Comparison of ENCODE assay signal across 1 fruit fly cellular context in the genomic region with DNA sequence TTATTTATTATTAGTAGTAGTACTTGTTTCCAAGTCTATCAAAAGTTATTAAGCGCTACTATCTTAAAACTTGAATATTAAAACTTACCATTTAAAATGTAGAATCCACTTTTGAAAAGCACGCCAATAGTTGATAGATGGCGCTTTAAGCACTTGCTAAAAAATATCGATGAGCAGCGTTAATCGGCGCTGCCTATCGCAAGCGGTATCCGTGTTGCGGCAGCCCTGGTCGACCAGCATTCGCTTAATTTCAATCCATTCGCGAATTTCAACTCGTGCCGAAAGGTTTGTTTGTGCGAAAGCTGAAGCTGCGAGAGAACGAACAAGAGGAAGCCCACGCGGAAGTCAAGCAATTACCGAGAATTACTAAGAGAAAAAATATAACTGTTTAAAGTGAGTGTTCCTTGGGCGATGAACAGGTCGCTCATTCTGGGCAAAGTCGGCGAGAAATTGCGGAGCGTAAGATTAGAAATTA.
TF ChIP-seq lines count a peak whose summit lies in the region.

A gene (plus strand): TSS at position 253 of the 475 bp plus-strand sequence.

TF ChIP-seq in whole organism, embryonic, 481 proteins besides CTCF, POLR2A, EP300 and RAD21 (continued from another document and continues in another):
- TF ChIP-seq mld (GFP tag; IDR thresholded peaks at IDR 0.05; lab: Robert Waterston, UW; ENCODE audit: partially characterized antibody) (peak; percentile 64; the same call in 2 of the 3 replicates), CG2889 (GFP tag; IDR thresholded peaks at IDR 0.05; lab: Robert Waterston, UW) (no peak), h (optimal IDR thresholded peaks at IDR 0.05; lab: Kevin White, UChicago) (no peak), wek (GFP tag; optimal IDR thresholded peaks at IDR 0.05; lab: Kevin White, UChicago) (no peak), Lim3 (GFP tag; IDR thresholded peaks at IDR 0.05; lab: Robert Waterston, UW) (no peak), ash1 (GFP tag; optimal IDR thresholded peaks at IDR 0.05; lab: Kevin White, UChicago) (no peak), sisA (GFP tag; IDR thresholded peaks at IDR 0.05; lab: Robert Waterston, UW) (no peak), NFAT (GFP tag; IDR thresholded peaks at IDR 0.05; lab: Robert Waterston, UW) (peak; percentile 63; the same call in 1 of the 2 replicates), CG14667 (GFP tag; IDR thresholded peaks at IDR 0.05; lab: Robert Waterston, UW) (no peak), CG2712 (tag; optimal IDR thresholded peaks at IDR 0.05; lab: Kevin White, UChicago) (peak; percentile 7), CG10543 (GFP tag; optimal IDR thresholded peaks at IDR 0.05; lab: Kevin White, UChicago) (peak; percentile 33), corto (GFP tag; optimal IDR thresholded peaks at IDR 0.05; lab: Kevin White, UChicago) (no peak), CG9797 (GFP tag; optimal IDR thresholded peaks at IDR 0.05; lab: Kevin White, UChicago) (peak; percentile 46), Hr51 (GFP tag; optimal IDR thresholded peaks at IDR 0.05; lab: Kevin White, UChicago) (no peak), CG8290 (GFP tag; optimal IDR thresholded peaks at IDR 0.05; lab: Kevin White, UChicago) (no peak), CG8290 (tag; optimal IDR thresholded peaks at IDR 0.05; lab: Kevin White, UChicago) (peak in 1 of 2 experiments; percentile 66), da (GFP tag; optimal IDR thresholded peaks at IDR 0.05; lab: Kevin White, UChicago) (no peak), Max (GFP tag; optimal IDR thresholded peaks at IDR 0.05; lab: Kevin White, UChicago) (no peak), CG6765 (GFP tag; optimal IDR thresholded peaks at IDR 0.05; lab: Kevin White, UChicago) (no peak), PHDP (tag; optimal IDR thresholded peaks at IDR 0.05; lab: Kevin White, UChicago) (no peak), jigr1 (GFP tag; IDR thresholded peaks at IDR 0.05; lab: Robert Waterston, UW) (no peak), CG7786 (GFP tag; optimal IDR thresholded peaks at IDR 0.05; lab: Kevin White, UChicago) (no peak), CG7963 (GFP tag; IDR thresholded peaks at IDR 0.05; lab: Robert Waterston, UW; ENCODE audit: partially characterized antibody) (peak; percentile 68; the same call in 1 of the 3 replicates), fru (optimal IDR thresholded peaks at IDR 0.05; lab: Kevin White, UChicago) (no peak), kay (GFP tag; optimal IDR thresholded peaks at IDR 0.05; lab: Kevin White, UChicago) (no peak), CG7745 (tag; optimal IDR thresholded peaks at IDR 0.05; lab: Kevin White, UChicago) (no peak), Fer3 (tag; optimal IDR thresholded peaks at IDR 0.05; lab: Kevin White, UChicago) (no peak), CG4854 (GFP tag; optimal IDR thresholded peaks at IDR 0.05; lab: Kevin White, UChicago) (no peak), vfl (GFP tag; optimal IDR thresholded peaks at IDR 0.05; lab: Kevin White, UChicago) (no peak), dimm (GFP tag; IDR thresholded peaks at IDR 0.05; lab: Robert Waterston, UW) (no peak), CG14050 (GFP tag; IDR thresholded peaks at IDR 0.05; lab: Robert Waterston, UW) (no peak), CG15601 (tag; optimal IDR thresholded peaks at IDR 0.05; lab: Kevin White, UChicago) (no peak), Trl (optimal IDR thresholded peaks at IDR 0.05; lab: Kevin White, UChicago) (peak in 1 of 2 experiments; percentile 23), Trl (GFP tag; optimal IDR thresholded peaks at IDR 0.05; lab: Kevin White, UChicago) (no peak), CG3838 (GFP tag; optimal IDR thresholded peaks at IDR 0.05; lab: Kevin White, UChicago) (no peak), Hr78 (GFP tag; optimal IDR thresholded peaks at IDR 0.05; lab: Kevin White, UChicago) (no peak), sens-2 (GFP tag; IDR thresholded peaks at IDR 0.05; lab: Robert Waterston, UW) (no peak), fd64A (GFP tag; optimal IDR thresholded peaks at IDR 0.05; lab: Kevin White, UChicago) (no peak), tgo (GFP tag; IDR thresholded peaks at IDR 0.05; lab: Robert Waterston, UW) (no peak), repo (GFP tag; optimal IDR thresholded peaks at IDR 0.05; lab: Kevin White, UChicago) (no peak), CG6683 (GFP tag; optimal IDR thresholded peaks at IDR 0.05; lab: Kevin White, UChicago) (no peak), CG4707 (GFP tag; optimal IDR thresholded peaks at IDR 0.05; lab: Kevin White, UChicago) (no peak), CG17359 (tag; optimal IDR thresholded peaks at IDR 0.05; lab: Kevin White, UChicago) (no peak), CG13123 (GFP tag; optimal IDR thresholded peaks at IDR 0.05; lab: Kevin White, UChicago) (no peak), ewg (GFP tag; optimal IDR thresholded peaks at IDR 0.05; lab: Kevin White, UChicago) (no peak), Hr3 (GFP tag; optimal IDR thresholded peaks at IDR 0.05; lab: Kevin White, UChicago) (peak; percentile 1), twi (tag; optimal IDR thresholded peaks at IDR 0.05; lab: Kevin White, UChicago) (no peak), CG10267 (tag; optimal IDR thresholded peaks at IDR 0.05; lab: Kevin White, UChicago) (no peak), sob (GFP tag; IDR thresholded peaks at IDR 0.05; lab: Robert Waterston, UW) (peak; percentile 32; the same call in 1 of the 2 replicates), Optix (GFP tag; IDR thresholded peaks at IDR 0.05; lab: Robert Waterston, UW) (no peak), eve (GFP tag; optimal IDR thresholded peaks at IDR 0.05; lab: Kevin White, UChicago) (no peak), CG43689 (GFP tag; IDR thresholded peaks at IDR 0.05; lab: Robert Waterston, UW) (no peak), CG11085 (GFP tag; IDR thresholded peaks at IDR 0.05; lab: Robert Waterston, UW) (0 out of 2 replicates have a peak, but pooled peaks have one; percentile 28), CG9609 (GFP tag; optimal IDR thresholded peaks at IDR 0.05; lab: Kevin White, UChicago) (no peak), BEAF-32 (GFP tag; optimal IDR thresholded peaks at IDR 0.05; lab: Kevin White, UChicago) (peak; percentile 80), Asciz (GFP tag; optimal IDR thresholded peaks at IDR 0.05; lab: Kevin White, UChicago) (no peak), CG12299 (tag; optimal IDR thresholded peaks at IDR 0.05; lab: Kevin White, UChicago) (no peak), Scr (GFP tag; IDR thresholded peaks at IDR 0.05; lab: Robert Waterston, UW; ENCODE audit: partially characterized antibody) (peak; percentile 74), CG14710 (tag; optimal IDR thresholded peaks at IDR 0.05; lab: Kevin White, UChicago) (peak; percentile 20), CG1603 (tag; optimal IDR thresholded peaks at IDR 0.05; lab: Kevin White, UChicago) (peak; percentile 39), danr (GFP tag; IDR thresholded peaks at IDR 0.05; lab: Robert Waterston, UW) (no peak), CG10654 (GFP tag; optimal IDR thresholded peaks at IDR 0.05; lab: Kevin White, UChicago) (no peak), H15 (GFP tag; IDR thresholded peaks at IDR 0.05; lab: Robert Waterston, UW) (no peak), CG1529 (GFP tag; optimal IDR thresholded peaks at IDR 0.05; lab: Kevin White, UChicago) (no peak), pho (GFP tag; optimal IDR thresholded peaks at IDR 0.05; lab: Kevin White, UChicago) (peak; percentile 1), dati (GFP tag; IDR thresholded peaks at IDR 0.05; lab: Robert Waterston, UW) (no peak), CG16779 (GFP tag; IDR thresholded peaks at IDR 0.05; lab: Robert Waterston, UW) (no peak), amos (GFP tag; IDR thresholded peaks at IDR 0.05; lab: Robert Waterston, UW; ENCODE audit: partially characterized antibody) (peak; percentile 87; the same call in 1 of the 2 replicates), Bteb2 (GFP tag; optimal IDR thresholded peaks at IDR 0.05; lab: Kevin White, UChicago) (no peak), CG8089 (GFP tag; optimal IDR thresholded peaks at IDR 0.05; lab: Kevin White, UChicago) (no peak), lab (GFP tag; optimal IDR thresholded peaks at IDR 0.05; lab: Kevin White, UChicago) (peak; percentile 38), CG33213 (GFP tag; optimal IDR thresholded peaks at IDR 0.05; lab: Kevin White, UChicago) (peak; percentile 22), btn (GFP tag; optimal IDR thresholded peaks at IDR 0.05; lab: Kevin White, UChicago) (no peak), CG2129 (GFP tag; IDR thresholded peaks at IDR 0.05; lab: Robert Waterston, UW; ENCODE audit: partially characterized antibody) (peak; percentile 29; the same call in 1 of the 2 replicates), CG9876 (GFP tag; optimal IDR thresholded peaks at IDR 0.05; lab: Kevin White, UChicago) (no peak), Spps (tag; optimal IDR thresholded peaks at IDR 0.05; lab: Kevin White, UChicago) (no peak), knrl (GFP tag; IDR thresholded peaks at IDR 0.05; lab: Robert Waterston, UW; ENCODE audit: partially characterized antibody) (peak; percentile 77), en (GFP tag; optimal IDR thresholded peaks at IDR 0.05; lab: Kevin White, UChicago) (no peak), ATbp (GFP tag; optimal IDR thresholded peaks at IDR 0.05; lab: Kevin White, UChicago) (no peak), Camta (GFP tag; optimal IDR thresholded peaks at IDR 0.05; lab: Kevin White, UChicago) (no peak), Meics (GFP tag; optimal IDR thresholded peaks at IDR 0.05; lab: Kevin White, UChicago) (peak; percentile 55), CG30431 (GFP tag; optimal IDR thresholded peaks at IDR 0.05; lab: Kevin White, UChicago) (no peak), CG1832 (GFP tag; optimal IDR thresholded peaks at IDR 0.05; lab: Kevin White, UChicago) (no peak), B-H2 (GFP tag; optimal IDR thresholded peaks at IDR 0.05; lab: Kevin White, UChicago) (peak; percentile 34), fu2 (GFP tag; optimal IDR thresholded peaks at IDR 0.05; lab: Kevin White, UChicago) (no peak), Kr (GFP tag; optimal IDR thresholded peaks at IDR 0.05; lab: Kevin White, UChicago) (no peak), grn (GFP tag; optimal IDR thresholded peaks at IDR 0.05; lab: Kevin White, UChicago) (no peak), oc (tag; optimal IDR thresholded peaks at IDR 0.05; lab: Kevin White, UChicago) (no peak), gro (GFP tag; optimal IDR thresholded peaks at IDR 0.05; lab: Kevin White, UChicago) (peak; percentile 54), MESR4 (GFP tag; optimal IDR thresholded peaks at IDR 0.05; lab: Kevin White, UChicago) (peak; percentile 12), rib (GFP tag; IDR thresholded peaks at IDR 0.05; lab: Robert Waterston, UW) (peak; percentile 91), CG11456 (GFP tag; IDR thresholded peaks at IDR 0.05; lab: Robert Waterston, UW) (peak; percentile 69; the same call in 2 of the 3 replicates), fd3F (GFP tag; optimal IDR thresholded peaks at IDR 0.05; lab: Kevin White, UChicago) (no peak), CG12071 (GFP tag; optimal IDR thresholded peaks at IDR 0.05; lab: Kevin White, UChicago) (peak; percentile 14), CG6654 (GFP tag; optimal IDR thresholded peaks at IDR 0.05; lab: Kevin White, UChicago) (no peak), CG10274 (GFP tag; optimal IDR thresholded peaks at IDR 0.05; lab: Kevin White, UChicago) (no peak), CG34224 (GFP tag; IDR thresholded peaks at IDR 0.05; lab: Robert Waterston, UW; ENCODE audit: partially characterized antibody) (peak; percentile 67), croc (GFP tag; conservative IDR thresholded peaks at IDR 0.05; lab: Robert Waterston, UW) (no peak), ttk (GFP tag; IDR thresholded peaks at IDR 0.05; lab: Robert Waterston, UW) (no peak), zf30C (GFP tag; optimal IDR thresholded peaks at IDR 0.05; lab: Kevin White, UChicago) (no peak), kah (GFP tag; optimal IDR thresholded peaks at IDR 0.05; lab: Kevin White, UChicago) (no peak), CG14441 (GFP tag; IDR thresholded peaks at IDR 0.05; lab: Robert Waterston, UW) (0 out of 2 replicates have a peak, but pooled peaks have one; percentile 15), dysf (GFP tag; IDR thresholded peaks at IDR 0.05; lab: Robert Waterston, UW) (no peak), scrt (GFP tag; optimal IDR thresholded peaks at IDR 0.05; lab: Kevin White, UChicago) (peak; percentile 13), ro (GFP tag; IDR thresholded peaks at IDR 0.05; lab: Robert Waterston, UW) (no peak), CoRest (tag; optimal IDR thresholded peaks at IDR 0.05; lab: Kevin White, UChicago) (peak; percentile 38), Taf1 (GFP tag; IDR thresholded peaks at IDR 0.05; lab: Robert Waterston, UW) (no peak), Xrp1 (GFP tag; IDR thresholded peaks at IDR 0.05; lab: Robert Waterston, UW) (no peak), bbx (GFP tag; IDR thresholded peaks at IDR 0.05; lab: Robert Waterston, UW; ENCODE audit: partially characterized antibody) (peak; percentile 76), Ada2b (GFP tag; IDR thresholded peaks at IDR 0.05; lab: Robert Waterston, UW) (no peak), Dref (GFP tag; IDR thresholded peaks at IDR 0.05; lab: Robert Waterston, UW) (peak; percentile 91), Doc2 (GFP tag; IDR thresholded peaks at IDR 0.05; lab: Robert Waterston, UW) (no peak), esg (GFP tag; conservative IDR thresholded peaks at IDR 0.05; lab: Robert Waterston, UW) (no peak), D (optimal IDR thresholded peaks at IDR 0.05; lab: Kevin White, UChicago) (no peak), D (GFP tag; optimal IDR thresholded peaks at IDR 0.05; lab: Kevin White, UChicago) (no peak), gsb-n (tag; optimal IDR thresholded peaks at IDR 0.05; lab: Kevin White, UChicago) (no peak), CG2875 (GFP tag; optimal IDR thresholded peaks at IDR 0.05; lab: Kevin White, UChicago) (no peak), CG10565 (GFP tag; optimal IDR thresholded peaks at IDR 0.05; lab: Kevin White, UChicago) (no peak), maf-S (GFP tag; optimal IDR thresholded peaks at IDR 0.05; lab: Kevin White, UChicago) (no peak), pzg (GFP tag; optimal IDR thresholded peaks at IDR 0.05; lab: Kevin White, UChicago) (peak; percentile 85), Lhr (GFP tag; optimal IDR thresholded peaks at IDR 0.05; lab: Kevin White, UChicago) (peak; percentile 32), CG10462 (GFP tag; optimal IDR thresholded peaks at IDR 0.05; lab: Kevin White, UChicago) (no peak), CG10147 (GFP tag; optimal IDR thresholded peaks at IDR 0.05; lab: Kevin White, UChicago) (no peak), nerfin-1 (tag; optimal IDR thresholded peaks at IDR 0.05; lab: Kevin White, UChicago) (no peak), HLHmδ (GFP tag; optimal IDR thresholded peaks at IDR 0.05; lab: Kevin White, UChicago) (no peak), klu (GFP tag; IDR thresholded peaks at IDR 0.05; lab: Robert Waterston, UW) (0 out of 2 replicates have a peak, but pooled peaks have one; percentile 23), Sry-β (GFP tag; optimal IDR thresholded peaks at IDR 0.05; lab: Kevin White, UChicago) (no peak), sc (optimal IDR thresholded peaks at IDR 0.05; lab: Kevin White, UChicago) (no peak), sc (GFP tag; optimal IDR thresholded peaks at IDR 0.05; lab: Kevin White, UChicago) (no peak)
